Worm (Caenorhabditis elegans) whole organism, early embryonic: ENCODE results near the gene D2045.8.

Experiments
- B0310.2 ChIP-seq: sonication (generic microtip); optimal IDR thresholded peaks from 2 replicates; lab custom pipeline; 2016; ENCODE audit warnings: mild to moderate bottlenecking, missing genetic modification characterization, missing compliant biosample characterization
- F13C5.2 ChIP-seq: sonication (generic microtip); optimal IDR thresholded peaks from 2 replicates; lab custom pipeline; 2017; ENCODE audit warnings: mild to moderate bottlenecking, missing genetic modification characterization, inconsistent platforms, missing compliant biosample characterization
- aly-1 ChIP-seq: sonication (generic microtip); optimal IDR thresholded peaks from 2 replicates; lab custom pipeline; 2016; ENCODE audit warnings: missing genetic modification characterization, missing compliant biosample characterization
- ama-1 ChIP-seq: fragments of 150-350 bp; optimal IDR thresholded peaks from 2 replicates; lab custom pipeline; 2014
- ceh-13 ChIP-seq: fragments of 200-800 bp; sonication (Bioruptor generic); optimal IDR thresholded peaks from 2 replicates; lab custom pipeline; 2018; ENCODE audit warnings: mild to moderate bottlenecking, missing genetic modification characterization, missing compliant biosample characterization
- ets-7 ChIP-seq: sonication (generic microtip); optimal IDR thresholded peaks from 2 replicates; lab custom pipeline; 2016; ENCODE audit warnings: missing genotype, missing genetic modification characterization, missing compliant biosample characterization
- flt-1 ChIP-seq: fragments of 200-800 bp; sonication (Bioruptor generic); IDR thresholded peaks from 2 replicates; pipeline ENCODE4 v1.3.6; 2022; ENCODE audit warnings: missing genetic modification characterization, missing compliant biosample characterization
- hmg-4 ChIP-seq: fragments of 200-800 bp; sonication (Bioruptor generic); optimal IDR thresholded peaks from 2 replicates; lab custom pipeline; 2018; ENCODE audit warnings: mild to moderate bottlenecking, missing genetic modification characterization, missing compliant biosample characterization
- hnd-1 ChIP-seq: sonication (generic microtip); optimal IDR thresholded peaks from 2 replicates; lab custom pipeline; 2016; ENCODE audit warnings: missing genetic modification characterization, missing compliant biosample characterization
- scrt-1 ChIP-seq: fragments of 200-800 bp; sonication (Bioruptor generic); IDR thresholded peaks from 2 replicates; pipeline ENCODE4 v1.3.6; 2022; ENCODE audit warnings: missing genetic modification characterization, missing compliant biosample characterization
- sea-1 ChIP-seq: fragments of 200-800 bp; sonication (Bioruptor generic); conservative IDR thresholded peaks from 2 replicates; pipeline ENCODE4 v1.3.6; 2022; ENCODE audit warnings: missing genetic modification characterization, missing compliant biosample characterization
- tra-4 ChIP-seq: sonication (generic microtip); optimal IDR thresholded peaks from 2 replicates; lab custom pipeline; 2017; ENCODE audit warnings: missing genetic modification characterization, missing compliant biosample characterization

ce11 chrIII:10488052-10488451, 6.0 kb downstream of the D2045.8 start, which contains the start of gene ptr-25:
- TF ChIP-seq ama-1 (lab: Kevin White, UChicago) (no peak), sea-1 (no peak), ceh-13 (GFP tag; lab: Kevin White, UChicago) (no peak), aly-1 (tag; lab: Kevin White, UChicago) (no peak), F13C5.2 (tag; lab: Kevin White, UChicago) (no peak), scrt-1 (GFP tag; lab: Robert Waterston, UW) (no peak), hmg-4 (GFP tag; lab: Kevin White, UChicago) (no peak), ets-7 (tag; lab: Kevin White, UChicago) (no peak), flt-1 (no peak), hnd-1 (no peak), B0310.2 (no peak), tra-4 (no peak)
